Fruit fly (Drosophila melanogaster): ENCODE measurements around the gene Lk.

Lk gene

DNA sequence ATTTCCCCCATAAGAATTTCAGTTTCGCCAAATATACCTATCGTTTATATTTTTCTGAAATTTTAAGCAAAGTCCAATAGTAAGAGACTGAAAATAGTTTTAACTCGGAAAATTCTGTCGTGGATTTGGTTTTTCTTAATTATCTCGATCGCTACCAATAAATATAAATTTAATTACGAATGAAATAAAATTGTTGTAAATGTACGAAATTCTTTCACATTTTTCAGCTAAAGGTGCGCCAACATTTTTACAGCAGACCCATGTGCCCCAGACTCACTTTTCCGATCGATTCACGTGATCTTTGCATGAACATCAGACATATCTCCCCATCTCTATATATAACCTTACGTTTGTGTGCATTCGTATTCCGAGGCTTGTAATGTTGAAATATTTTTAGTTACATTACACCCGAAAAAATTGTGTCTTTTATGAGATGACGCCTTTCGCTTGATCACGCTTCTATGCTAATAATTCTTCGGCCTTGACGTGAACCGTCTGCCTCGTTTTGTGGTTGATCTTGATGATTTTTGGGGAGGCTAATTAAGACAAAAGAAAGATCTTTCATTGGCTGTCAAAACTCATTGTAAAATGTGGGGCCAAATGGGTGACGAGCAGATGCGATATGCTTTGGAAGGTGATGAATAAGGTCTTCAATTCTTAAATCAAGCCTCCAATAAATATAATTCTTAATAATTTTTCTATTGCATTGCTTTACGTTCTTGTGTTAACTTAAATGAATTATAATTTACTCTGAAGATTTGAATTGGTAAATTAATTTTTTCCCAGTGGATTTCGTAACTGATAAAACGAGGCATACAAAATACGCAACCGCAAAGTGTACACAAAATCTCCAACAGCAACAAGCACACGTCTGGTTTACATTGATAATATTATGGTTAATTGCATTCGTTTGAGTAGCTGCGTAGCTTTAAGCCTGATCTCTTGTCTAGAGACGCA, 15.3 kb downstream of the Lk start (continued):
- TF ChIP-seq Drgx (GFP tag; IDR thresholded peaks at IDR 0.05): no peak
- TF ChIP-seq en (GFP tag; optimal IDR thresholded peaks at IDR 0.05): no peak
- peak; percentile 44 for TF ChIP-seq CG12104 (GFP tag; optimal IDR thresholded peaks at IDR 0.05)
- TF ChIP-seq tgo (GFP tag; IDR thresholded peaks at IDR 0.05): peak; percentile 35; the same call in 2 of the 3 replicates
- no peak for TF ChIP-seq fu2 (GFP tag; optimal IDR thresholded peaks at IDR 0.05)
- TF ChIP-seq NK7.1 (GFP tag; optimal IDR thresholded peaks at IDR 0.05): no peak
- TF ChIP-seq TFAM (GFP tag; optimal IDR thresholded peaks at IDR 0.05): no peak
- no peak for TF ChIP-seq HLHmδ (GFP tag; optimal IDR thresholded peaks at IDR 0.05)
- peak; percentile 11 to 32 for TF ChIP-seq Pdp1 (GFP tag; optimal IDR thresholded peaks at IDR 0.05)
- TF ChIP-seq nerfin-1 (tag; optimal IDR thresholded peaks at IDR 0.05): peak; percentile 20
- peak in 1 of 2 experiments; percentile 25 for TF ChIP-seq chif (GFP tag; optimal IDR thresholded peaks at IDR 0.05)
- no peak for TF ChIP-seq dimm (GFP tag; IDR thresholded peaks at IDR 0.05)
- peak; percentile 74 for TF ChIP-seq CG15269 (tag; optimal IDR thresholded peaks at IDR 0.05)
- peak; percentile 31; the same call in 1 of the 2 replicates for TF ChIP-seq CG10366 (GFP tag; IDR thresholded peaks at IDR 0.05)
- TF ChIP-seq gsb (GFP tag; IDR thresholded peaks at IDR 0.05): 0 out of 2 replicates have a peak, but pooled peaks have one; percentile 37
- TF ChIP-seq Hr51 (GFP tag; optimal IDR thresholded peaks at IDR 0.05): peak in 1 of 2 experiments; percentile 83
- TF ChIP-seq CG17359 (tag; optimal IDR thresholded peaks at IDR 0.05): peak; percentile 27
- TF ChIP-seq ara (GFP tag; IDR thresholded peaks at IDR 0.05): no peak; the same call in 1 of the 2 replicates
- no peak for TF ChIP-seq CG4282 (GFP tag; optimal IDR thresholded peaks at IDR 0.05)
- TF ChIP-seq CG6854 (GFP tag; optimal IDR thresholded peaks at IDR 0.05): peak; percentile 13
- no peak for TF ChIP-seq Sry-δ (GFP tag; optimal IDR thresholded peaks at IDR 0.05)
- peak; percentile 66 for TF ChIP-seq CG4424 (GFP tag; optimal IDR thresholded peaks at IDR 0.05)
- peak; percentile 6 for TF ChIP-seq CG13775 (GFP tag; optimal IDR thresholded peaks at IDR 0.05)
- no peak for TF ChIP-seq psq (GFP tag; optimal IDR thresholded peaks at IDR 0.05)
- peak; percentile 23 for TF ChIP-seq Six4 (GFP tag; optimal IDR thresholded peaks at IDR 0.05)
- 0 out of 2 replicates have a peak, but pooled peaks have one; percentile 17 for TF ChIP-seq E2f1 (GFP tag; IDR thresholded peaks at IDR 0.05)
- peak; percentile 69 for TF ChIP-seq CG8924 (tag; optimal IDR thresholded peaks at IDR 0.05)
- no peak for TF ChIP-seq CG3407 (GFP tag; optimal IDR thresholded peaks at IDR 0.05)
- TF ChIP-seq luna (GFP tag; optimal IDR thresholded peaks at IDR 0.05): no peak
- no peak for TF ChIP-seq CG42726 (GFP tag; IDR thresholded peaks at IDR 0.05; ENCODE audit: partially characterized antibody)
- no peak for TF ChIP-seq CG16813 (GFP tag; IDR thresholded peaks at IDR 0.05; ENCODE audit: partially characterized antibody)
- no peak for TF ChIP-seq Trl (optimal IDR thresholded peaks at IDR 0.05)
- no peak for TF ChIP-seq Trl (GFP tag; optimal IDR thresholded peaks at IDR 0.05)
- no peak for TF ChIP-seq fd64A (GFP tag; optimal IDR thresholded peaks at IDR 0.05)
- peak; percentile 74 for TF ChIP-seq phol (tag; optimal IDR thresholded peaks at IDR 0.05)
- no peak for TF ChIP-seq CG4360 (GFP tag; IDR thresholded peaks at IDR 0.05)
- peak; percentile 26 for TF ChIP-seq bcd (GFP tag; optimal IDR thresholded peaks at IDR 0.05)
- no peak for TF ChIP-seq CG2889 (GFP tag; IDR thresholded peaks at IDR 0.05)
- no peak for TF ChIP-seq Adf1 (GFP tag; IDR thresholded peaks at IDR 0.05)
- TF ChIP-seq pho (GFP tag; optimal IDR thresholded peaks at IDR 0.05): no peak
- no peak for TF ChIP-seq sna (GFP tag; IDR thresholded peaks at IDR 0.05; ENCODE audit: partially characterized antibody)
- TF ChIP-seq CG8388 (GFP tag; optimal IDR thresholded peaks at IDR 0.05): peak; percentile 44
- no peak for TF ChIP-seq CG4820 (GFP tag; optimal IDR thresholded peaks at IDR 0.05)
- no peak for TF ChIP-seq Lpt (GFP tag; optimal IDR thresholded peaks at IDR 0.05)
- TF ChIP-seq CG15479 (GFP tag; optimal IDR thresholded peaks at IDR 0.05): no peak
- TF ChIP-seq Sox102F (GFP tag; optimal IDR thresholded peaks at IDR 0.05): peak; percentile 67
- peak; percentile 64 for TF ChIP-seq Vsx1 (GFP tag; optimal IDR thresholded peaks at IDR 0.05)
- TF ChIP-seq CG6654 (GFP tag; optimal IDR thresholded peaks at IDR 0.05): peak; percentile 51
- TF ChIP-seq YL-1 (GFP tag; optimal IDR thresholded peaks at IDR 0.05): no peak
